Fruit fly (Drosophila melanogaster): ENCODE results near the gene GstD11.

dm6 chr3R:12356044-12356443 lies 27.1 kb upstream of the GstD11 start, which contains the start of gene MBD-R2:
- TF ChIP-seq psq (optimal IDR thresholded peaks at IDR 0.05) = no peak
- TF ChIP-seq Dll (optimal IDR thresholded peaks at IDR 0.05) = no peak
- TF ChIP-seq EcR (GFP tag; optimal IDR thresholded peaks at IDR 0.05) = no peak
- no peak for TF ChIP-seq pan (optimal IDR thresholded peaks at IDR 0.05)
- TF ChIP-seq usp (GFP tag; optimal IDR thresholded peaks at IDR 0.05) = no peak
- TF ChIP-seq CG8478 (optimal IDR thresholded peaks at IDR 0.05) = no peak
